Worm (Caenorhabditis elegans): Measurements from ENCODE around the gene nmy-3.

The nmy-3 gene

DNA sequence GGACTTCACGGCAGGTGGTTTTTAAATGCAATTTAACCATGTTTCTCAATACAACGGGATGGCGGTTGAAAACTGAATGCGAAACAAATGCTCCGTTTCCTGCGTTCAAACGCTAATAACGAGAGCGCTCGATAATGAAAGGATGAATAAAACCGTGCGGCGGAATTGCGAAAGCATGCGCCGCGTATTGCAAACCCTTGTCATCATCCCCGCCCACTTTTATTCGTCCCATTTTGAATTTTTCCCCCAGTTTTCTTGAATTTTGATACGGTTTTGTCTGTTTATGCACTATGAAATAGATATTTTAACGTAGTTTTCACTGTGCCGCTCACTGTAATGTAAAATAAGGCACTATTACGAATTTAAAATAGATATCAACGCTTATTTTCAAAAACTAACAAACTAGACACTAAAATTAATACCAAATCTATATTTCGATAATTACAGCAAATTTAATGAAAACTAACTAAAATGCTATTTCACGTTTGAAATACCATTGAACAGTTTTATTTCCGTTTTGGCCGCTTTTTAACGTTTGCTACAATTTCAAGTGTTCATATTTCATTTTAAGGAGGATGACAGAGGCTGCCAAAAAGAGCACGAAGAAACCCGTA, 41.9 kb downstream of the nmy-3 start, which contains the start of the genes F49C12.9 and rpn-7:
TSS of gene F49C12.9 (minus strand) at position 148 of the 614 bp plus-strand sequence.
TSS of gene rpn-7 (plus strand) at position 564 of the 614 bp plus-strand sequence.
- TF ChIP-seq xbp-1 (tag; optimal IDR thresholded peaks at IDR 0.05) = peak; percentile 36
- TF ChIP-seq skn-1 (tag; optimal IDR thresholded peaks at IDR 0.05) = peak; percentile 98
- peak; percentile 45 for TF ChIP-seq C16A3.4 (tag; optimal IDR thresholded peaks at IDR 0.05)
- no peak for TF ChIP-seq ces-1 (GFP tag; optimal IDR thresholded peaks at IDR 0.05)
- TF ChIP-seq efl-1 (optimal IDR thresholded peaks at IDR 0.05) = peak; percentile 52 to 58
- peak; percentile 36 to 94 for TF ChIP-seq efl-1 (GFP tag; optimal IDR thresholded peaks at IDR 0.05 in 1 of 2)
- no peak for TF ChIP-seq ceh-8 (GFP tag; optimal IDR thresholded peaks at IDR 0.05)
- peak; percentile 25 for TF ChIP-seq blmp-1 (tag; optimal IDR thresholded peaks at IDR 0.05)
- peak; percentile 30 for TF ChIP-seq nhr-20 (tag; optimal IDR thresholded peaks at IDR 0.05)
- no peak for TF ChIP-seq C04F5.9 (tag; optimal IDR thresholded peaks at IDR 0.05)
- peak; percentile 4 for TF ChIP-seq elt-2 (tag; optimal IDR thresholded peaks at IDR 0.05)
- TF ChIP-seq rnt-1 (tag; optimal IDR thresholded peaks at IDR 0.05) = peak; percentile 48
- TF ChIP-seq unc-130 (tag; optimal IDR thresholded peaks at IDR 0.05) = peak; percentile 61
- TF ChIP-seq unc-62 (GFP tag; optimal IDR thresholded peaks at IDR 0.05) = no peak
- TF ChIP-seq grh-1 (GFP tag; IDR thresholded peaks at IDR 0.05) = no peak
- TF ChIP-seq mdl-1 (tag; optimal IDR thresholded peaks at IDR 0.05) = peak in 1 of 2 experiments; percentile 20
- peak; percentile 11 to 48 (median 47) for TF ChIP-seq dpl-1 (GFP tag; optimal IDR thresholded peaks at IDR 0.05)
- TF ChIP-seq pqm-1 (tag; optimal IDR thresholded peaks at IDR 0.05) = no peak
- peak; percentile 37 for TF ChIP-seq swsn-7 (tag; optimal IDR thresholded peaks at IDR 0.05)
- TF ChIP-seq nhr-47 (tag; optimal IDR thresholded peaks at IDR 0.05) = peak; percentile 37
- TF ChIP-seq fkh-4 (tag; optimal IDR thresholded peaks at IDR 0.05; ENCODE audit: borderline replicate concordance) = no peak
- TF ChIP-seq lin-13 (GFP tag; optimal IDR thresholded peaks at IDR 0.05) = no peak
- peak; percentile 47 for TF ChIP-seq snu-23 (GFP tag; optimal IDR thresholded peaks at IDR 0.05)
- TF ChIP-seq nhr-71 (tag; optimal IDR thresholded peaks at IDR 0.05) = peak; percentile 56
- no peak for TF ChIP-seq Y116A8C.19 (tag; optimal IDR thresholded peaks at IDR 0.05; ENCODE audit: borderline replicate concordance)
- TF ChIP-seq lin-35 (GFP tag; optimal IDR thresholded peaks at IDR 0.05) = peak; percentile 30 to 53
- TF ChIP-seq dsc-1 (tag; optimal IDR thresholded peaks at IDR 0.05) = peak; percentile 7
- peak; percentile 69 for TF ChIP-seq nhr-85 (tag)
- peak in 1 of 2 experiments; percentile 39 for TF ChIP-seq lsy-2 (tag; optimal IDR thresholded peaks at IDR 0.05)
- TF ChIP-seq ceh-82 (tag; optimal IDR thresholded peaks at IDR 0.05) = peak in 2 of 3 experiments; percentile 19 to 41

DNA sequence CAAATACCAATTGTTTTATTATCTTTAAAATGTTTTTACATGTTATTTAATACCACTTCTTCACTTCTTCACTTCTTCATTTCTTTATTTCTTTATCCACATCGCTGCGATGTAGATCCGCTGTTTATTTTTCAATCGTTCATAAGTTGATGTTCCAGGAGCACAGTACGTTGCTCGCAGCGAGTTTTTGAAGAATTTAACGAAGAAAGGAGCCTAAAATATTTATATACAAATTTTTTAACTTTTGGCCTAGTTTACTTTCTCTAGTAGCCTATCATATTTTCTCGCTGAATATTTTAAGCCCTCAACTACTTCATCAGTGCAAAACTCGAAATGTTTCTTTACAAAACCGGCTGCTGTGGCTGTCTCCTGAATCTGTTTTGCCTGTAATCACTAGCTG, 43.9 kb downstream of the nmy-3 start:
- no peak for TF ChIP-seq efl-1 (optimal IDR thresholded peaks at IDR 0.05)
- no peak for TF ChIP-seq efl-1 (GFP tag; optimal IDR thresholded peaks at IDR 0.05 in 1 of 2)
- no peak for TF ChIP-seq nhr-19 (GFP tag; conservative IDR thresholded peaks at IDR 0.05)
- no peak for TF ChIP-seq ceh-8 (GFP tag; optimal IDR thresholded peaks at IDR 0.05)
- no peak for TF ChIP-seq nhr-237 (tag; optimal IDR thresholded peaks at IDR 0.05)

DNA sequence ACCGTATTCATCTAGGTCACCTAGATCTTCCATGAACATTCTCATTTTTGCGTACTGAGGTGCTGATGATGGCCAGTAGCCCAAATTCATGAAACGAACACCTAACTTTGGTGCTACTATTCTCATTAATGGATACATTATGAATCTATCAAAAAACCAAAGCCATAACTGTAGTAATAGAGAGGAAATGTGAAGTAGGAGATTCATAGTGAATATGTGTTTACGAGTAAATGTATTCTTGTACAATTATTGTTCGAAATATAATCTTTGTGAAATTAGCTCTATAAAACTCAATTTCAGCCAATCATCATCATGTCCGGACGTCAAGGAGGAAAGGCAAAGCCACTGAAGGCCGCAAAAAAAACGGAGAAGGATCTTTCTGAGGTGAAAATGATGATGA, 44.8 kb downstream of the nmy-3 start, which contains the start of the genes F49C12.11 and nemt-1:
TSS of gene F49C12.11 (plus strand) at position 301 of the 400 bp plus-strand sequence.
TSS of gene nemt-1 (minus strand) at position 360 of the 400 bp plus-strand sequence.
- no peak for TF ChIP-seq pag-3 (tag; optimal IDR thresholded peaks at IDR 0.05; ENCODE audit: borderline replicate concordance, insufficient read depth)
- no peak for TF ChIP-seq ceh-82 (tag; optimal IDR thresholded peaks at IDR 0.05)
- TF ChIP-seq aha-1 (tag; optimal IDR thresholded peaks at IDR 0.05) = no peak
- no peak for TF ChIP-seq nhr-237 (tag; optimal IDR thresholded peaks at IDR 0.05)
- TF ChIP-seq hlh-4 (tag; optimal IDR thresholded peaks at IDR 0.05) = no peak
- TF ChIP-seq skn-1 (tag; optimal IDR thresholded peaks at IDR 0.05) = no peak
- TF ChIP-seq lin-13 (GFP tag; optimal IDR thresholded peaks at IDR 0.05) = no peak

DNA sequence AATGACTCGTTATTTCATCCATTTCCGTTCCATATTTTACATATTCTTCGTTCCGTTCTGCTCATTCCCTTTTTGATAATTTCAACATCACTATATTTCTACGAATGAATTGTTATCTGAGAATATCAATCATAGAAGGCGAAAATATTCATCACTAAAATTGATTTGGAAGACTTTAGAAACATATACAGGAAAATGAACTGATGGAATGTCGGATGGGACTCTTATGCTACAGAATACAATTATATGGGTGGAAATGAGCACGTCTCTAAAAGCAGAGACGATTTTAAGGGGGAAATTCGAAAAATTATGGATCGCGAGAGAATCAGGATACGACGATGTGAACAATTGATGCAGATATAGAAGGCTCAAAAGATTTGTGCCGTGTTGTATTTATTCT, 45.7 kb downstream of the nmy-3 start:
- TF ChIP-seq nhr-237 (tag; optimal IDR thresholded peaks at IDR 0.05) (no peak), nhr-71 (tag; optimal IDR thresholded peaks at IDR 0.05) (peak; percentile 16)

Data from whole organism, L1 larva.